Fruit fly (Drosophila melanogaster): ENCODE data around the gene Gapdh2.

Gapdh2 gene

dm6 chrX:15870777-15871757, 3.1 kb downstream of the Gapdh2 start:
- TF ChIP-seq CG4854 (GFP tag; optimal IDR thresholded peaks at IDR 0.05): peak; percentile 50
- no peak for TF ChIP-seq Dp (GFP tag; optimal IDR thresholded peaks at IDR 0.05)
- TF ChIP-seq Mes4 (GFP tag; optimal IDR thresholded peaks at IDR 0.05): peak; percentile 33
- peak; percentile 15 for TF ChIP-seq CG10267 (tag; optimal IDR thresholded peaks at IDR 0.05)
- peak; percentile 38 for TF ChIP-seq pho (GFP tag; optimal IDR thresholded peaks at IDR 0.05)
- no peak for TF ChIP-seq Sin3A (optimal IDR thresholded peaks at IDR 0.05)
- peak; percentile 43 for TF ChIP-seq ssp (GFP tag; IDR thresholded peaks at IDR 0.05)
- TF ChIP-seq Elba2 (GFP tag; optimal IDR thresholded peaks at IDR 0.05): peak; percentile 74
- TF ChIP-seq CG6791 (GFP tag; IDR thresholded peaks at IDR 0.05; ENCODE audit: partially characterized antibody): no peak
- TF ChIP-seq CG13775 (GFP tag; optimal IDR thresholded peaks at IDR 0.05): peak; percentile 32
- no peak for TF ChIP-seq CoRest (tag; optimal IDR thresholded peaks at IDR 0.05)
- TF ChIP-seq CG8359 (GFP tag; optimal IDR thresholded peaks at IDR 0.05; ENCODE audit: borderline replicate concordance): no peak
- TF ChIP-seq Sox100B (GFP tag; optimal IDR thresholded peaks at IDR 0.05): no peak
- no peak for TF ChIP-seq CG13894 (tag; optimal IDR thresholded peaks at IDR 0.05)
- TF ChIP-seq ab (GFP tag; optimal IDR thresholded peaks at IDR 0.05): no peak
- no peak for TF ChIP-seq vnd (GFP tag; IDR thresholded peaks at IDR 0.05; ENCODE audit: partially characterized antibody)
- no peak for TF ChIP-seq BEAF-32 (GFP tag; optimal IDR thresholded peaks at IDR 0.05)
- no peak for TF ChIP-seq CG17568 (GFP tag; optimal IDR thresholded peaks at IDR 0.05)
- no peak for TF ChIP-seq CG6654 (GFP tag; optimal IDR thresholded peaks at IDR 0.05)
- no peak for TF ChIP-seq MTF-1 (GFP tag; optimal IDR thresholded peaks at IDR 0.05; ENCODE audit: borderline replicate concordance)
- TF ChIP-seq Gsc (GFP tag; IDR thresholded peaks at IDR 0.05): no peak
- peak; percentile 23; the same call in 1 of the 2 replicates for TF ChIP-seq Ada2b (GFP tag; IDR thresholded peaks at IDR 0.05)
- TF ChIP-seq ATbp (GFP tag; optimal IDR thresholded peaks at IDR 0.05): no peak
- TF ChIP-seq Mad (GFP tag; optimal IDR thresholded peaks at IDR 0.05): peak; percentile 46
- TF ChIP-seq sima (GFP tag; optimal IDR thresholded peaks at IDR 0.05): no peak
- TF ChIP-seq Drgx (GFP tag; IDR thresholded peaks at IDR 0.05): no peak
- TF ChIP-seq CG1832 (GFP tag; optimal IDR thresholded peaks at IDR 0.05): no peak
- no peak for TF ChIP-seq CG11504 (tag; optimal IDR thresholded peaks at IDR 0.05)
- peak; percentile 77 for TF ChIP-seq Awh (GFP tag; IDR thresholded peaks at IDR 0.05)
- TF ChIP-seq NC2β (GFP tag; optimal IDR thresholded peaks at IDR 0.05): peak; percentile 28
- TF ChIP-seq fru (optimal IDR thresholded peaks at IDR 0.05): no peak
- peak; percentile 92 for TF ChIP-seq Med (GFP tag)
- TF ChIP-seq ftz-f1 (GFP tag; optimal IDR thresholded peaks at IDR 0.05): no peak
- peak; percentile 51 for TF ChIP-seq bab2 (GFP tag; optimal IDR thresholded peaks at IDR 0.05)
- TF ChIP-seq Dip3 (GFP tag; optimal IDR thresholded peaks at IDR 0.05): peak; percentile 35
- no peak for TF ChIP-seq phol (tag; optimal IDR thresholded peaks at IDR 0.05)
- no peak for TF ChIP-seq Lhr (GFP tag; optimal IDR thresholded peaks at IDR 0.05)
- TF ChIP-seq CG3407 (GFP tag; optimal IDR thresholded peaks at IDR 0.05): no peak
- no peak for TF ChIP-seq Ets97D (GFP tag; optimal IDR thresholded peaks at IDR 0.05)
- TF ChIP-seq CG12155 (GFP tag; optimal IDR thresholded peaks at IDR 0.05): peak; percentile 10
- TF ChIP-seq CG12299 (tag; optimal IDR thresholded peaks at IDR 0.05): peak; percentile 63
- no peak for TF ChIP-seq CG4617 (GFP tag; optimal IDR thresholded peaks at IDR 0.05; ENCODE audit: borderline replicate concordance)
- TF ChIP-seq Rx (GFP tag; IDR thresholded peaks at IDR 0.05): no peak
- TF ChIP-seq CG30403 (GFP tag; optimal IDR thresholded peaks at IDR 0.05): no peak
- no peak for TF ChIP-seq az2 (GFP tag; optimal IDR thresholded peaks at IDR 0.05)
- no peak for TF ChIP-seq Vsx1 (GFP tag; optimal IDR thresholded peaks at IDR 0.05)
- peak; percentile 90 for TF ChIP-seq Fer1 (GFP tag; optimal IDR thresholded peaks at IDR 0.05)
- no peak for TF ChIP-seq Bdp1 (GFP tag; optimal IDR thresholded peaks at IDR 0.05)
- peak; percentile 85 for TF ChIP-seq Fer3 (tag; optimal IDR thresholded peaks at IDR 0.05)
